Fruit fly (Drosophila melanogaster): ENCODE data around the gene AANATL2.

Gene AANATL2

DNA sequence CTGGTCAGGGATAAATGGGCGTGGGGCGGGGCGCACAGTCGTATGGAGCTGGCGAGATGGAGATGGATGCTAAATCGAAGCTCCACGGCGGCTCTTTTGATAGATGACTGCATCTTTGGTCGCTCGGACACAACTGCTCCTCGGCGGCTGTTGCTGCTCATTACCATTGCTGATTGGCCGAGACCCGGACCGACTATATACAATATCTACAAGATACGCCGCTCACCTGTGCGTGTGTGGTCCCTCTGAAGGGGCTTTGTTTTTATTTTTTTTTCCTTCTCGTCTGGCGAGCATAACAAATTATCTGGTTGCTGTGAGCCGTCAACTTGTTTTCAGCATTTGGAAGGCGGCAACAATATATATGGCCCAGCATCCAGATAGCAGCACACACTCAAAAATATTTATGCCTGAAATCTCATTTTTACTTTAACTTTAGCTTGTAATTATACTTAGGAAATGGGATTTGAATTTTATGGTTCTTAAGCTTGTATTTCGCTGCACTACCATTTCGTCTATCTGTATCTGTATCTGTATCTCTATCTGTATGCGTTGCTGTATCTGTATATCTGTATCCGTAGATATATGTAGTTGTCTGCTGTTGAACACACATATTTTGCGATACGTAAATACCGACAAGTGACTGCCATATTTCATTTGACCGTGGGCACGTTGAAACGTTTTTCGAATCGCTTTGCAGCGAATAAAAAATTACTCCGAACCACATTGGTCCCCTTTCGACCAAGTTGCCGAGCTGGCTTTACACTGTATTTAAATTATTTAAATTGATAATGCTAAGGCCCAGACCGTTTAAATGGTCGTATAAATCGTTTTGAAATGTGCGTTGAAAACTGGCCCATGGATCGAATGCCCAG lies 18.5 kb downstream of the AANATL2 start:
- TF ChIP-seq ap (GFP tag; IDR thresholded peaks at IDR 0.05) (no peak), Awh (GFP tag; IDR thresholded peaks at IDR 0.05) (peak; percentile 85), Nf-YC (tag; optimal IDR thresholded peaks at IDR 0.05) (peak; percentile 30), eve (GFP tag; optimal IDR thresholded peaks at IDR 0.05) (peak in 1 of 2 experiments; percentile 35), CG18262 (tag; optimal IDR thresholded peaks at IDR 0.05) (no peak), CG16815 (GFP tag; optimal IDR thresholded peaks at IDR 0.05) (no peak), sqz (GFP tag; optimal IDR thresholded peaks at IDR 0.05) (peak; percentile 24), onecut (GFP tag; IDR thresholded peaks at IDR 0.05) (no peak), vvl (GFP tag; IDR thresholded peaks at IDR 0.05) (peak; percentile 51; the same call in 1 of the 2 replicates), ci (GFP tag; IDR thresholded peaks at IDR 0.05) (peak; percentile 63; the same call in 1 of the 3 replicates), gem (tag; optimal IDR thresholded peaks at IDR 0.05) (peak; percentile 18), Ravus (GFP tag; IDR thresholded peaks at IDR 0.05) (no peak), CG15601 (tag; optimal IDR thresholded peaks at IDR 0.05) (no peak), Ets65A (GFP tag) (peak; percentile 88), dysf (GFP tag; IDR thresholded peaks at IDR 0.05) (0 out of 3 replicates have a peak, but pooled peaks have one; percentile 17), CG6791 (GFP tag; IDR thresholded peaks at IDR 0.05; ENCODE audit: partially characterized antibody) (no peak), CG8924 (tag; optimal IDR thresholded peaks at IDR 0.05) (no peak), CG1603 (tag; optimal IDR thresholded peaks at IDR 0.05) (no peak), CG8359 (GFP tag; optimal IDR thresholded peaks at IDR 0.05; ENCODE audit: borderline replicate concordance) (peak; percentile 6), CG12744 (GFP tag; optimal IDR thresholded peaks at IDR 0.05) (no peak), CG2678 (tag; optimal IDR thresholded peaks at IDR 0.05) (peak; percentile 5), CG15269 (tag; optimal IDR thresholded peaks at IDR 0.05) (peak; percentile 20), dmrt99B (tag; optimal IDR thresholded peaks at IDR 0.05) (peak; percentile 11), HLH4C (GFP tag; IDR thresholded peaks at IDR 0.05; ENCODE audit: partially characterized antibody) (no peak), jumu (GFP tag; optimal IDR thresholded peaks at IDR 0.05) (no peak)

DNA sequence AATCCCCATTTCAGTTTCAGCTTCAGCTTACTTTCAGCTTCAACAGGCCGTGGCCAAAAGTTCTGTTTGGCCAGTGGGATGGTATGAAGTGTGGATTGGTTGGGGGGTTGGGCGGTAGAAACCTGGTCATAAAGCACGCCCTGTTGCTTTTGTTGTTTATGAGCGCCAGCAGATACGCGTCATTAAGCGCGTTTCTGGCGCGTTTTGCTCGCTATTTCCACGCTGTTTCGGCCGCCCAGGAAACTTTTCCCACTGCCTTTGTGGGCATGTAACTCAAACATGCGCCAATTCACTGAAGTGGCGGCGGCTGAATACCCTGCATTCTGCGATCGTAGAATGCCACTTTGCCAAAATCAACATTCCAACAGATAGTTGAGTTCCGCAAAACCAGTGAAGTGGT lies 20.3 kb downstream of the AANATL2 start:
- TF ChIP-seq emc (GFP tag; optimal IDR thresholded peaks at IDR 0.05) (no peak), CG12659 (GFP tag; optimal IDR thresholded peaks at IDR 0.05) (no peak), lov (optimal IDR thresholded peaks at IDR 0.05) (no peak), lov (GFP tag; IDR thresholded peaks at IDR 0.05) (0 out of 3 replicates have a peak, but pooled peaks have one; percentile 18), hkb (optimal IDR thresholded peaks at IDR 0.05) (no peak), hkb (GFP tag; IDR thresholded peaks at IDR 0.05) (no peak), wor (GFP tag; IDR thresholded peaks at IDR 0.05) (no peak), Xrp1 (GFP tag; IDR thresholded peaks at IDR 0.05) (no peak), ERR (GFP tag; optimal IDR thresholded peaks at IDR 0.05) (no peak), Atf3 (GFP tag; optimal IDR thresholded peaks at IDR 0.05) (no peak), Atf6 (GFP tag; IDR thresholded peaks at IDR 0.05) (no peak), CG8359 (GFP tag; optimal IDR thresholded peaks at IDR 0.05; ENCODE audit: borderline replicate concordance) (peak; percentile 92), chn (GFP tag; optimal IDR thresholded peaks at IDR 0.05) (no peak)

dm6 chr2L:6276815-6277214 lies 21.2 kb downstream of the AANATL2 start:
- TF ChIP-seq Ets65A (GFP tag) (no peak), Vsx1 (GFP tag; optimal IDR thresholded peaks at IDR 0.05) (no peak), odd (GFP tag; optimal IDR thresholded peaks at IDR 0.05) (no peak), sens-2 (GFP tag; IDR thresholded peaks at IDR 0.05) (no peak), Scr (GFP tag; IDR thresholded peaks at IDR 0.05; ENCODE audit: partially characterized antibody) (no peak), Med (GFP tag) (peak; percentile 13), salm (tag; optimal IDR thresholded peaks at IDR 0.05) (no peak), Trl (optimal IDR thresholded peaks at IDR 0.05) (no peak), Trl (GFP tag; optimal IDR thresholded peaks at IDR 0.05) (no peak), klu (GFP tag; IDR thresholded peaks at IDR 0.05) (no peak), CG31224 (GFP tag; IDR thresholded peaks at IDR 0.05) (no peak), gro (GFP tag; optimal IDR thresholded peaks at IDR 0.05) (no peak), Drgx (GFP tag; IDR thresholded peaks at IDR 0.05) (0 out of 2 replicates have a peak, but pooled peaks have one; percentile 9)

Measured in whole organism, embryonic.